Worm (Caenorhabditis elegans) whole organism, late embryonic: ENCODE data around the gene sfxn-2.
A peak's percentile ranks its signal among the peaks of the same experiment; 100 is the strongest.

ENCODE experiments used
- C08G9.2 ChIP-seq: sonication (generic microtip); optimal IDR thresholded peaks from 2 replicates; lab custom pipeline; 2016; ENCODE audit warnings: mild to moderate bottlenecking, missing genetic modification characterization, moderate library complexity, missing compliant biosample characterization
- F13H6.1 ChIP-seq: sonication (generic microtip); optimal IDR thresholded peaks from 2 replicates; lab custom pipeline; 2016; ENCODE audit warnings: missing genetic modification characterization, missing compliant biosample characterization
- T23F11.4 ChIP-seq: fragments of 200-800 bp; sonication (Bioruptor generic); optimal IDR thresholded peaks from 2 replicates; lab custom pipeline; 2018; ENCODE audit warnings: mild to moderate bottlenecking, missing genetic modification characterization, missing compliant biosample characterization
- Y22D7AL.16 ChIP-seq: sonication (generic microtip); optimal IDR thresholded peaks from 2 replicates; lab custom pipeline; 2016; ENCODE audit warnings: missing genetic modification characterization, missing compliant biosample characterization
- ceh-14 ChIP-seq: sonication (generic microtip); optimal IDR thresholded peaks from 2 replicates; lab custom pipeline; 2016; ENCODE audit warnings: missing genotype, missing genetic modification characterization, missing compliant biosample characterization
- ceh-18 ChIP-seq: sonication (generic microtip); optimal IDR thresholded peaks from 2 replicates; lab custom pipeline; 2016; ENCODE audit warnings: missing genetic modification characterization, missing compliant biosample characterization
- ceh-2 ChIP-seq: sonication (generic microtip); optimal IDR thresholded peaks from 2 replicates; lab custom pipeline; 2016; ENCODE audit warnings: missing genotype, missing genetic modification characterization, missing compliant biosample characterization
- ceh-22 ChIP-seq: sonication (generic microtip); optimal IDR thresholded peaks from 2 replicates; lab custom pipeline; 2017; ENCODE audit warnings: missing biosample characterization, missing genetic modification characterization
- ceh-30 ChIP-seq: fragments of 150-350 bp; optimal IDR thresholded peaks from 2 replicates; lab custom pipeline; 2014; ENCODE audit warnings: missing biosample characterization, missing genetic modification characterization
- ceh-31 ChIP-seq: sonication (generic microtip); optimal IDR thresholded peaks from 2 replicates; lab custom pipeline; 2016; ENCODE audit warnings: missing genetic modification characterization, missing compliant biosample characterization
- ceh-34 ChIP-seq: sonication (generic microtip); optimal IDR thresholded peaks from 2 replicates; lab custom pipeline; 2016; ENCODE audit warnings: mild to moderate bottlenecking, missing genetic modification characterization, missing compliant biosample characterization
- ceh-45 ChIP-seq: fragments of 200-800 bp; sonication (Bioruptor generic); IDR thresholded peaks from 2 replicates; pipeline ENCODE4 v1.3.6; 2022; ENCODE audit warnings: missing genetic modification reagents, missing genetic modification characterization, missing compliant biosample characterization
- ceh-48 ChIP-seq: sonication (generic microtip); optimal IDR thresholded peaks from 2 replicates; lab custom pipeline; 2016; ENCODE audit warnings: missing genetic modification characterization, inconsistent platforms, missing compliant biosample characterization
- che-1 ChIP-seq: sonication (generic microtip); optimal IDR thresholded peaks from 2 replicates; lab custom pipeline; 2016; ENCODE audit warnings: mild to moderate bottlenecking, missing genetic modification characterization, missing compliant biosample characterization
- dmd-4 ChIP-seq: sonication (generic microtip); optimal IDR thresholded peaks from 2 replicates; lab custom pipeline; 2016; ENCODE audit warnings: borderline replicate concordance, missing genetic modification characterization, missing compliant biosample characterization
- elt-2 ChIP-seq: sonication (generic microtip); optimal IDR thresholded peaks from 2 replicates; lab custom pipeline; 2016; ENCODE audit warnings: missing genetic modification reagents, missing genetic modification characterization, missing compliant biosample characterization
- ets-4 ChIP-seq: sonication (generic microtip); optimal IDR thresholded peaks from 2 replicates; lab custom pipeline; 2016; ENCODE audit warnings: missing genetic modification characterization, missing compliant biosample characterization
- eyg-1 ChIP-seq: sonication (generic microtip); optimal IDR thresholded peaks from 2 replicates; lab custom pipeline; 2016; ENCODE audit warnings: missing genotype, missing genetic modification characterization, missing compliant biosample characterization
- fax-1 ChIP-seq: sonication (generic microtip); optimal IDR thresholded peaks from 2 replicates; lab custom pipeline; 2016; ENCODE audit warnings: missing genotype, missing genetic modification characterization, missing compliant biosample characterization
- fkh-6 ChIP-seq: sonication (generic microtip); optimal IDR thresholded peaks from 2 replicates; lab custom pipeline; 2016; ENCODE audit warnings: missing genetic modification characterization, missing compliant biosample characterization
- hlh-30 ChIP-seq: sonication (generic microtip); optimal IDR thresholded peaks from 2 replicates; lab custom pipeline; 2017; ENCODE audit warnings: antibody characterized with exemption, missing genetic modification characterization, missing compliant biosample characterization; ENCODE audit not compliant: insufficient read depth
- hlh-6 ChIP-seq: sonication (generic microtip); optimal IDR thresholded peaks from 2 replicates; lab custom pipeline; 2016; ENCODE audit warnings: missing genotype, missing genetic modification characterization, missing compliant biosample characterization
- hlh-8 ChIP-seq: sonication (generic microtip); optimal IDR thresholded peaks from 2 replicates; lab custom pipeline; 2016; ENCODE audit warnings: missing genotype, missing genetic modification characterization, missing compliant biosample characterization
- lim-6 ChIP-seq: sonication (generic microtip); optimal IDR thresholded peaks from 2 replicates; lab custom pipeline; 2016; ENCODE audit warnings: missing genetic modification characterization, missing compliant biosample characterization
- madf-2 ChIP-seq: sonication (generic microtip); optimal IDR thresholded peaks from 2 replicates; lab custom pipeline; 2017; ENCODE audit warnings: missing genetic modification characterization, missing compliant biosample characterization
- nfya-1 ChIP-seq: sonication (generic microtip); optimal IDR thresholded peaks from 2 replicates; lab custom pipeline; 2017; ENCODE audit warnings: missing genetic modification characterization, mild to moderate bottlenecking, missing compliant biosample characterization, antibody characterized with exemption, moderate library complexity
- nhr-11 ChIP-seq: fragments of 150-350 bp; optimal IDR thresholded peaks from 2 replicates; lab custom pipeline; 2014; ENCODE audit warnings: missing biosample characterization, missing genetic modification characterization
- npax-4 ChIP-seq: sonication (generic microtip); optimal IDR thresholded peaks from 2 replicates; lab custom pipeline; 2016; ENCODE audit warnings: missing genetic modification characterization, missing compliant biosample characterization
- pag-3 ChIP-seq: sonication (generic microtip); optimal IDR thresholded peaks from 2 replicates; lab custom pipeline; 2016; ENCODE audit warnings: missing compliant biosample characterization, missing genetic modification characterization, borderline replicate concordance
- pat-9 ChIP-seq: fragments of 200-800 bp; sonication (Bioruptor generic); optimal IDR thresholded peaks from 2 replicates; lab custom pipeline; 2018; ENCODE audit warnings: mild to moderate bottlenecking, missing genetic modification characterization, moderate library complexity, missing compliant biosample characterization
- pax-1 ChIP-seq: fragments of 150-350 bp; optimal IDR thresholded peaks from 2 replicates; lab custom pipeline; 2014; ENCODE audit warnings: missing biosample characterization, missing genetic modification characterization
- pros-1 ChIP-seq: fragments of 150-350 bp; optimal IDR thresholded peaks from 2 replicates; lab custom pipeline; 2014; ENCODE audit warnings: missing biosample characterization, missing genetic modification reagents, missing genetic modification characterization
- ref-2 ChIP-seq: sonication (generic microtip); optimal IDR thresholded peaks from 2 replicates; lab custom pipeline; 2016; ENCODE audit warnings: missing genetic modification characterization, missing compliant biosample characterization
- rnt-1 ChIP-seq: sonication (generic microtip); optimal IDR thresholded peaks from 2 replicates; lab custom pipeline; 2016; ENCODE audit warnings: missing genetic modification characterization, missing compliant biosample characterization
- sdc-2 ChIP-seq: sonication (generic microtip); optimal IDR thresholded peaks from 2 replicates; lab custom pipeline; 2016; ENCODE audit warnings: missing genotype, missing genetic modification characterization, missing compliant biosample characterization
- syd-9 ChIP-seq: sonication (generic microtip); optimal IDR thresholded peaks from 2 replicates; lab custom pipeline; 2016; ENCODE audit warnings: mild to moderate bottlenecking, missing genetic modification characterization, moderate library complexity, missing compliant biosample characterization
- tbx-2 ChIP-seq: sonication (generic microtip); optimal IDR thresholded peaks from 2 replicates; lab custom pipeline; 2016; ENCODE audit warnings: missing genetic modification characterization, missing compliant biosample characterization
- unc-42 ChIP-seq: sonication (generic microtip); optimal IDR thresholded peaks from 2 replicates; lab custom pipeline; 2016; ENCODE audit warnings: missing genotype, missing genetic modification characterization, missing compliant biosample characterization
- unc-55 ChIP-seq: sonication (generic microtip); optimal IDR thresholded peaks from 2 replicates; lab custom pipeline; 2017; ENCODE audit warnings: missing biosample characterization, missing genetic modification reagents, missing genetic modification characterization
- unc-86 ChIP-seq: sonication (generic microtip); optimal IDR thresholded peaks from 2 replicates; lab custom pipeline; 2016; ENCODE audit warnings: missing genetic modification characterization, missing compliant biosample characterization

Gene sfxn-2

ce11 chrX:7952226-7953062, 5.7 kb downstream of the sfxn-2 start:
- TF ChIP-seq ceh-30 (tag; lab: Kevin White, UChicago) (no peak), hlh-30 (peak; percentile 4), elt-2 (tag; lab: Kevin White, UChicago) (peak; percentile 19)

- no peak for TF ChIP-seq ets-4 (tag; lab: Kevin White, UChicago)
- peak; percentile 44 for TF ChIP-seq fkh-6 (tag; lab: Kevin White, UChicago)
- TF ChIP-seq fax-1 (tag; lab: Kevin White, UChicago) = peak; percentile 41
- no peak for TF ChIP-seq pag-3 (tag; lab: Kevin White, UChicago)
- TF ChIP-seq eyg-1 (tag; lab: Kevin White, UChicago) = peak; percentile 21
- peak; percentile 77 for TF ChIP-seq ceh-18 (tag; lab: Kevin White, UChicago)
- TF ChIP-seq Y22D7AL.16 (tag; lab: Kevin White, UChicago) = no peak
- TF ChIP-seq T23F11.4 (GFP tag; lab: Kevin White, UChicago) = peak; percentile 55
- TF ChIP-seq ceh-14 (tag; lab: Kevin White, UChicago) = peak; percentile 82
- TF ChIP-seq unc-86 (tag; lab: Kevin White, UChicago) = peak; percentile 67
- no peak for TF ChIP-seq nhr-11
- TF ChIP-seq dmd-4 (tag; lab: Kevin White, UChicago) = no peak
- TF ChIP-seq ceh-34 (tag; lab: Kevin White, UChicago) = peak; percentile 84
- TF ChIP-seq ceh-2 = peak; percentile 59
- peak; percentile 31 for TF ChIP-seq syd-9 (tag; lab: Kevin White, UChicago)
- peak; percentile 62 for TF ChIP-seq ceh-48 (tag; lab: Kevin White, UChicago)
- TF ChIP-seq ceh-30 (tag; lab: Kevin White, UChicago) = peak; percentile 23
- no peak for TF ChIP-seq npax-4 (tag; lab: Kevin White, UChicago)
- peak; percentile 56 for TF ChIP-seq rnt-1 (tag; lab: Kevin White, UChicago)
- peak; percentile 63 for TF ChIP-seq C08G9.2 (tag; lab: Kevin White, UChicago)
- TF ChIP-seq hlh-30 = peak; percentile 100
- no peak for TF ChIP-seq elt-2 (tag; lab: Kevin White, UChicago)
- no peak for TF ChIP-seq che-1
- TF ChIP-seq hlh-6 (tag; lab: Kevin White, UChicago) = peak; percentile 68
- 0 out of 2 replicates have a peak, but pooled peaks have one; percentile 44 for TF ChIP-seq ceh-45 (GFP tag; lab: Robert Waterston, UW)
- TF ChIP-seq pros-1 (tag; lab: Kevin White, UChicago) = peak; percentile 69
- peak; percentile 80 for TF ChIP-seq hlh-8
- TF ChIP-seq ref-2 (tag; lab: Kevin White, UChicago) = peak; percentile 84
- peak; percentile 94 for TF ChIP-seq ceh-31 (tag; lab: Kevin White, UChicago)
- TF ChIP-seq sdc-2 (tag; lab: Kevin White, UChicago) = peak; percentile 85
- TF ChIP-seq unc-42 = peak; percentile 79
- peak; percentile 10 for TF ChIP-seq F13H6.1 (tag; lab: Kevin White, UChicago)
- TF ChIP-seq pat-9 = peak; percentile 8
- peak; percentile 68 for TF ChIP-seq madf-2
- peak; percentile 95 for TF ChIP-seq unc-55
- peak; percentile 91 for TF ChIP-seq nfya-1
- TF ChIP-seq ceh-22 (tag; lab: Kevin White, UChicago) = no peak
- TF ChIP-seq lim-6 = peak; percentile 40
- peak; percentile 86 for TF ChIP-seq tbx-2 (tag; lab: Kevin White, UChicago)
- TF ChIP-seq, all 69 proteins: peak for 30
Measured at ce11 chrX:7951578-7951977, 6.5 kb downstream of the sfxn-2 start.

DNA sequence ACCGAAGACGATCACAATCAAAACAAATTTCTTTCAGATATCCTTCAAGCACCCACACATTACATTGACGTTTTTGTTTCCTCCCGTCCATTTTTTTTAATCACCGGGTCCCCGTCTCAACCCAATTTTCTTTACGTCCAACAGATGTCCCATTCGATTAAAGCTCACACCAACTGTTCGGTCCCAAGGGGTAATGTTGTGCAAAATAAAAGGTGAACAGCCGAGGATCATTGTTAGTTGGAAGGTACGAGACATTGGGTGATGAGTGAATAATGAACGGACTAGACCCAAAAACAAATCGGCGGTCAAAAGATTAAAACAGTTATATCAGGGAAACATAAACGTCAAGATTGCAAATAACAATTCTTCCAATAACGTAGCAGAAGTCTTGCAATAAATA, 12.7 kb downstream of the sfxn-2 start:
- TF ChIP-seq unc-55 (peak; percentile 35), pax-1 (tag; lab: Kevin White, UChicago) (no peak)
